Fruit fly (Drosophila melanogaster) whole organism, adult: ENCODE data around the gene CG42727.

Experiments used
- CG11617 ChIP-seq: fragments of 200-800 bp; sonication (Bioruptor generic); optimal IDR thresholded peaks from 2 replicates; lab custom pipeline; 2017; ENCODE audit warnings: mild to moderate bottlenecking, missing biosample characterization, missing genetic modification reagents, missing genetic modification characterization
- CG5204 ChIP-seq: fragments of 200-800 bp; sonication (Bioruptor generic); optimal IDR thresholded peaks from 2 replicates; lab custom pipeline; 2016; ENCODE audit warnings: missing biosample characterization, missing genetic modification characterization
- CG7045 ChIP-seq: fragments of 200-800 bp; sonication (Bioruptor generic); optimal IDR thresholded peaks from 2 replicates; lab custom pipeline; 2017; ENCODE audit warnings: missing biosample characterization, mild to moderate bottlenecking, missing genetic modification characterization
- Mnt ChIP-seq: fragments of 200-800 bp; sonication (Bioruptor generic); optimal IDR thresholded peaks from 2 replicates; lab custom pipeline; 2016; ENCODE audit warnings: missing biosample characterization, mild to moderate bottlenecking, missing genetic modification characterization
- cic ChIP-seq: fragments of 200-800 bp; sonication (Bioruptor generic); optimal IDR thresholded peaks from 2 replicates; lab custom pipeline; 2017; ENCODE audit warnings: missing biosample characterization, mild to moderate bottlenecking, missing genetic modification characterization, moderate library complexity
- kay ChIP-seq: fragments of 200-800 bp; sonication (Bioruptor generic); peaks from one replicate; lab custom pipeline; 2016; ENCODE audit warnings: missing biosample characterization, missing genetic modification characterization, borderline replicate concordance
- pad ChIP-seq: fragments of 200-800 bp; sonication (Bioruptor generic); optimal IDR thresholded peaks from 3 replicates; lab custom pipeline; 2017; ENCODE audit warnings: missing biosample characterization, missing genetic modification characterization, mild to moderate bottlenecking, moderate library complexity, missing genetic modification reagents
- toe ChIP-seq: fragments of 200-800 bp; sonication (Bioruptor generic); optimal IDR thresholded peaks from 2 replicates; lab custom pipeline; 2016; ENCODE audit warnings: missing biosample characterization, missing genetic modification characterization

dm6 chr3R:15340052-15340732 lies 7.7 kb upstream of the CG42727 start, which contains the start of gene SerRS-m:
- no peak for TF ChIP-seq toe (GFP tag; lab: Kevin White, UChicago)
- TF ChIP-seq kay (GFP tag; lab: Kevin White, UChicago): no peak
- no peak for TF ChIP-seq pad (GFP tag; lab: Kevin White, UChicago)
- no peak for TF ChIP-seq cic
- no peak for TF ChIP-seq Mnt (GFP tag; lab: Kevin White, UChicago)
- peak; percentile 1 for TF ChIP-seq CG11617 (GFP tag; lab: Kevin White, UChicago)
- no peak for TF ChIP-seq CG7045 (GFP tag; lab: Kevin White, UChicago)
- TF ChIP-seq CG5204 (GFP tag; lab: Kevin White, UChicago): no peak
